Fruit fly (Drosophila melanogaster) whole organism, embryonic: ENCODE results near the gene CG10343.

Source experiments
- Asciz ChIP-seq: fragments of 200-800 bp; sonication (Bioruptor generic); optimal IDR thresholded peaks from 2 replicates; lab custom pipeline; 2017; ENCODE audit warnings: missing biosample characterization, mild to moderate bottlenecking, missing genetic modification characterization, missing genetic modification reagents
- Bgb ChIP-seq: fragments of 200-800 bp; sonication (Bioruptor generic); IDR thresholded peaks from 2 replicates; pipeline ENCODE4 v1.3.6; 2022; ENCODE audit warnings: missing biosample characterization, missing genetic modification characterization; ENCODE audit not compliant: partially characterized antibody
- CG12236 ChIP-seq: fragments of 200-800 bp; sonication (Bioruptor generic); optimal IDR thresholded peaks from 2 replicates; lab custom pipeline; 2016; ENCODE audit warnings: missing biosample characterization, missing genetic modification characterization
- CG13287 ChIP-seq: fragments of 200-800 bp; sonication (Bioruptor generic); IDR thresholded peaks from 2 replicates; pipeline ENCODE4 v1.3.6; 2022; ENCODE audit warnings: missing biosample characterization, missing genetic modification characterization; ENCODE audit not compliant: partially characterized antibody
- CG14710 ChIP-seq: fragments of 200-800 bp; sonication (Bioruptor generic); optimal IDR thresholded peaks from 3 replicates; lab custom pipeline; 2019; ENCODE audit warnings: missing biosample characterization, mild to moderate bottlenecking, missing genetic modification characterization, moderate library complexity
- CG15514 ChIP-seq: fragments of 200-800 bp; sonication (Bioruptor generic); optimal IDR thresholded peaks from 3 replicates; lab custom pipeline; 2017; ENCODE audit warnings: missing biosample characterization, missing genetic modification characterization, mild to moderate bottlenecking, moderate library complexity, missing genetic modification reagents
- CG15601 ChIP-seq: fragments of 200-800 bp; sonication (Bioruptor generic); optimal IDR thresholded peaks from 3 replicates; lab custom pipeline; 2019; ENCODE audit warnings: missing biosample characterization, mild to moderate bottlenecking, missing genetic modification characterization, moderate library complexity
- CG1602 ChIP-seq: fragments of 200-800 bp; sonication (Bioruptor generic); optimal IDR thresholded peaks from 3 replicates; lab custom pipeline; 2016; ENCODE audit warnings: missing biosample characterization, missing genetic modification characterization
- CG16813 ChIP-seq: fragments of 200-800 bp; sonication (Bioruptor generic); IDR thresholded peaks from 3 replicates; pipeline ENCODE4 v1.3.6; 2022; ENCODE audit warnings: missing biosample characterization, missing genetic modification characterization; ENCODE audit not compliant: partially characterized antibody
- CG18011 ChIP-seq: fragments of 200-800 bp; sonication (Bioruptor generic); optimal IDR thresholded peaks from 2 replicates; lab custom pipeline; 2017; ENCODE audit warnings: missing biosample characterization, missing genetic modification characterization, mild to moderate bottlenecking, moderate library complexity, missing genotype
- CG34224 ChIP-seq: fragments of 200-800 bp; sonication (Bioruptor generic); IDR thresholded peaks from 3 replicates; pipeline ENCODE4 v1.3.6; 2022; ENCODE audit warnings: missing biosample characterization, missing genetic modification characterization; ENCODE audit not compliant: partially characterized antibody
- CG7372 ChIP-seq: fragments of 200-800 bp; sonication (Bioruptor generic); IDR thresholded peaks from 2 replicates; pipeline ENCODE4 v1.3.6; 2022; ENCODE audit warnings: missing biosample characterization, missing genetic modification characterization
- CG7963 ChIP-seq: fragments of 200-800 bp; sonication (Bioruptor generic); IDR thresholded peaks from 3 replicates; pipeline ENCODE4 v1.3.6; 2022; ENCODE audit warnings: missing biosample characterization, missing genetic modification characterization; ENCODE audit not compliant: partially characterized antibody
- CG8290 ChIP-seq, 3 experiments: fragments of 200-800 bp; sonication (Bioruptor generic); optimal IDR thresholded peaks; 2 replicates each; lab custom pipeline; 2016 to 2019; ENCODE audit warnings: missing biosample characterization in 3 of 3, missing genetic modification characterization in 3 of 3, mild to moderate bottlenecking in 2 of 3, moderate library complexity in 1 of 3
- Dfd ChIP-seq, 2 experiments: fragments of >200 bp; optimal IDR thresholded peaks; 2 replicates each; lab custom pipeline; 2017; ENCODE audit warnings: missing biosample characterization in 2 of 2, missing genetic modification characterization in 2 of 2
- Dll ChIP-seq: fragments of 200-800 bp; sonication (Bioruptor generic); IDR thresholded peaks from 4 replicates; pipeline ENCODE4 v1.3.6; 2022; ENCODE audit warnings: missing biosample characterization, missing genetic modification characterization; ENCODE audit not compliant: partially characterized antibody
- E2f1 ChIP-seq: fragments of 200-800 bp; sonication (Bioruptor generic); IDR thresholded peaks from 2 replicates; pipeline ENCODE4 v1.3.6; 2022; ENCODE audit warnings: missing biosample characterization, missing genetic modification characterization
- Ets97D ChIP-seq: fragments of 200-800 bp; sonication (Bioruptor generic); optimal IDR thresholded peaks from 3 replicates; lab custom pipeline; 2016; ENCODE audit warnings: missing biosample characterization, missing genetic modification characterization
- Fer3 ChIP-seq: fragments of 200-800 bp; sonication (Bioruptor generic); optimal IDR thresholded peaks from 2 replicates; lab custom pipeline; 2018; ENCODE audit warnings: missing biosample characterization, mild to moderate bottlenecking, missing genetic modification characterization, moderate library complexity
- HmgD ChIP-seq: fragments of 200-800 bp; sonication (Bioruptor generic); optimal IDR thresholded peaks from 3 replicates; lab custom pipeline; 2016; ENCODE audit warnings: missing biosample characterization, missing genetic modification characterization
- Jarid2 ChIP-seq: fragments of 200-800 bp; sonication (Bioruptor generic); optimal IDR thresholded peaks from 3 replicates; lab custom pipeline; 2017; ENCODE audit warnings: mild to moderate bottlenecking, missing biosample characterization, missing genetic modification reagents, missing genetic modification characterization
- Kr ChIP-seq: fragments of 200-800 bp; sonication (Bioruptor generic); optimal IDR thresholded peaks from 2 replicates; lab custom pipeline; 2017; ENCODE audit warnings: missing biosample characterization, mild to moderate bottlenecking, missing genetic modification characterization
- MBD-R2 ChIP-seq: fragments of 200-800 bp; sonication (Bioruptor generic); IDR thresholded peaks from 2 replicates; pipeline ENCODE4 v1.3.6; 2022; ENCODE audit warnings: missing biosample characterization, missing genetic modification characterization
- Myb ChIP-seq: fragments of 200-800 bp; sonication (Bioruptor generic); optimal IDR thresholded peaks from 2 replicates; lab custom pipeline; 2016; ENCODE audit warnings: missing biosample characterization, missing genetic modification characterization
- Rfx ChIP-seq: fragments of 200-800 bp; sonication (Bioruptor generic); IDR thresholded peaks from 2 replicates; pipeline ENCODE4 v1.3.6; 2022; ENCODE audit warnings: missing biosample characterization, missing genetic modification characterization
- Scr ChIP-seq: fragments of 200-800 bp; sonication (Bioruptor generic); IDR thresholded peaks from 2 replicates; pipeline ENCODE4 v1.3.6; 2022; ENCODE audit warnings: missing biosample characterization, missing genetic modification characterization; ENCODE audit not compliant: partially characterized antibody
- Sry-β ChIP-seq: fragments of 200-800 bp; sonication (Bioruptor generic); optimal IDR thresholded peaks from 2 replicates; lab custom pipeline; 2018; ENCODE audit warnings: missing biosample characterization, mild to moderate bottlenecking, missing genetic modification characterization, moderate library complexity
- YL-1 ChIP-seq: fragments of 200-800 bp; sonication (Bioruptor generic); optimal IDR thresholded peaks from 3 replicates; lab custom pipeline; 2017; ENCODE audit warnings: missing biosample characterization, mild to moderate bottlenecking, missing genetic modification characterization
- aop ChIP-seq: fragments of 200-800 bp; sonication (Bioruptor generic); IDR thresholded peaks from 2 replicates; pipeline ENCODE4 v1.3.6; 2022; ENCODE audit warnings: missing biosample characterization, missing genetic modification characterization
- ato ChIP-seq: fragments of 200-800 bp; sonication (Bioruptor generic); IDR thresholded peaks from 2 replicates; pipeline ENCODE4 v1.3.6; 2022; ENCODE audit warnings: missing biosample characterization, missing genetic modification characterization; ENCODE audit not compliant: partially characterized antibody
- bbx ChIP-seq: fragments of 200-800 bp; sonication (Bioruptor generic); IDR thresholded peaks from 2 replicates; pipeline ENCODE4 v1.3.6; 2022; ENCODE audit warnings: missing biosample characterization, missing genetic modification characterization; ENCODE audit not compliant: partially characterized antibody
- chn ChIP-seq: fragments of 200-800 bp; sonication (Bioruptor generic); optimal IDR thresholded peaks from 2 replicates; lab custom pipeline; 2016; ENCODE audit warnings: missing biosample characterization, missing genetic modification characterization
- gce ChIP-seq: fragments of 200-800 bp; sonication (Bioruptor generic); IDR thresholded peaks from 3 replicates; pipeline ENCODE4 v1.3.6; 2022; ENCODE audit warnings: missing biosample characterization, missing genetic modification characterization
- gt ChIP-seq: fragments of 200-800 bp; sonication (Bioruptor generic); IDR thresholded peaks from 2 replicates; pipeline ENCODE4 v1.3.6; 2022; ENCODE audit warnings: missing biosample characterization, missing genetic modification characterization
- hbn ChIP-seq: fragments of 200-800 bp; sonication (Bioruptor generic); IDR thresholded peaks from 2 replicates; pipeline ENCODE4 v1.3.6; 2022; ENCODE audit warnings: missing biosample characterization, missing genetic modification characterization; ENCODE audit not compliant: partially characterized antibody
- inv ChIP-seq: fragments of 200-800 bp; sonication (Bioruptor generic); IDR thresholded peaks from 2 replicates; pipeline ENCODE4 v1.3.6; 2022; ENCODE audit warnings: missing biosample characterization, missing genetic modification characterization; ENCODE audit not compliant: partially characterized antibody
- nerfin-1 ChIP-seq: fragments of 200-800 bp; sonication (Bioruptor generic); optimal IDR thresholded peaks from 3 replicates; lab custom pipeline; 2019; ENCODE audit warnings: missing biosample characterization, mild to moderate bottlenecking, missing genetic modification characterization, moderate library complexity
- nom ChIP-seq: fragments of 200-800 bp; sonication (Bioruptor generic); optimal IDR thresholded peaks from 2 replicates; lab custom pipeline; 2017; ENCODE audit warnings: missing biosample characterization, missing genetic modification characterization, mild to moderate bottlenecking, moderate library complexity, missing genetic modification reagents
- pho ChIP-seq: fragments of 200-800 bp; sonication (Bioruptor generic); optimal IDR thresholded peaks from 2 replicates; lab custom pipeline; 2016; ENCODE audit warnings: missing biosample characterization, missing genetic modification characterization
- phol ChIP-seq: fragments of 200-800 bp; sonication (Bioruptor generic); optimal IDR thresholded peaks from 3 replicates; lab custom pipeline; 2018; ENCODE audit warnings: missing biosample characterization, mild to moderate bottlenecking, missing genetic modification characterization, moderate library complexity
- pzg ChIP-seq: fragments of 200-800 bp; sonication (Bioruptor generic); optimal IDR thresholded peaks from 3 replicates; lab custom pipeline; 2018; ENCODE audit warnings: missing biosample characterization, mild to moderate bottlenecking, missing genetic modification characterization, moderate library complexity
- repo ChIP-seq: fragments of 200-800 bp; sonication (Bioruptor generic); optimal IDR thresholded peaks from 2 replicates; lab custom pipeline; 2016; ENCODE audit warnings: missing biosample characterization, missing genetic modification characterization
- row ChIP-seq: fragments of 200-800 bp; sonication (Bioruptor generic); IDR thresholded peaks from 3 replicates; pipeline ENCODE4 v1.3.6; 2022; ENCODE audit warnings: missing biosample characterization, missing genetic modification characterization
- slp2 ChIP-seq: fragments of 200-800 bp; sonication (Bioruptor generic); optimal IDR thresholded peaks from 2 replicates; lab custom pipeline; 2016; ENCODE audit warnings: missing biosample characterization, missing genetic modification characterization
- sna ChIP-seq: fragments of 200-800 bp; sonication (Bioruptor generic); IDR thresholded peaks from 2 replicates; pipeline ENCODE4 v1.3.6; 2022; ENCODE audit warnings: missing biosample characterization, missing genetic modification characterization; ENCODE audit not compliant: partially characterized antibody
- unc-4 ChIP-seq: fragments of 200-800 bp; sonication (Bioruptor generic); IDR thresholded peaks from 2 replicates; pipeline ENCODE4 v1.3.6; 2022; ENCODE audit warnings: missing biosample characterization, missing genetic modification characterization; ENCODE audit not compliant: partially characterized antibody
- wdn ChIP-seq: fragments of 200-800 bp; sonication (Bioruptor generic); IDR thresholded peaks from 2 replicates; pipeline ENCODE4 v1.3.6; 2022; ENCODE audit warnings: missing biosample characterization, missing genetic modification characterization
- zen2 ChIP-seq: fragments of 200-800 bp; sonication (Bioruptor generic); IDR thresholded peaks from 3 replicates; pipeline ENCODE4 v1.3.6; 2022; ENCODE audit warnings: missing biosample characterization, missing genetic modification characterization; ENCODE audit not compliant: partially characterized antibody

Gene CG10343

DNA sequence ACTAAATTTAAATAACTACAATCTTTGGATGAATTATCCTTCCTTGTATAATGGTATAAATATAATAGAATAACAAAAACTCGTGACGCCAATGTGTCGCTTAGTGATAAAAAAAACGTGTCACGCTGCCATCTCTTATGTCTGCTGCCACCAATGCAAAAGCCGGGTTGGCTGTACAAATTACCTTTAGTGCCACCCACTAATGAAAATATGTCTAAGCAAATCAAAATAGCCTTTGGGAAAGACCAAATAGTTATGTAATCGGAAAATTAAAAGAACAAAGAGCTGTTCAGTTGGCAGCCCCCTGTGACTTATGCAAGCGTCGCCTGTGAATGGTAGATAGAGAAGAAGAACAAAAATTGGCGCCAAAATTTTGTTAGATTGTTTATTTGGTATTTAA lies 13.9 kb upstream of the CG10343 start, which contains the start of gene CG10336 (continued):
- no peak for TF ChIP-seq chn (GFP tag; lab: Kevin White, UChicago)
- TF ChIP-seq YL-1 (GFP tag; lab: Kevin White, UChicago): peak; percentile 60
- TF ChIP-seq HmgD: no peak
- TF ChIP-seq gt (GFP tag; lab: Robert Waterston, UW): no peak
- no peak for TF ChIP-seq CG1602 (GFP tag; lab: Kevin White, UChicago)
- no peak for TF ChIP-seq aop (GFP tag; lab: Robert Waterston, UW)
- TF ChIP-seq CG14710 (tag; lab: Kevin White, UChicago): peak; percentile 21
- no peak for TF ChIP-seq nom (GFP tag; lab: Kevin White, UChicago)
- no peak for TF ChIP-seq CG8290 (GFP tag; optimal IDR thresholded peaks at IDR 0.05; lab: Kevin White, UChicago)
- peak in 1 of 2 experiments; percentile 1 for TF ChIP-seq CG8290 (tag; optimal IDR thresholded peaks at IDR 0.05; lab: Kevin White, UChicago)
- no peak for TF ChIP-seq pho (GFP tag; lab: Kevin White, UChicago)
- peak; percentile 55 for TF ChIP-seq CG15514 (GFP tag; lab: Kevin White, UChicago)
- peak; percentile 50 for TF ChIP-seq phol (tag; lab: Kevin White, UChicago)
- TF ChIP-seq inv (GFP tag; lab: Robert Waterston, UW): peak; percentile 61
- no peak for TF ChIP-seq CG12236 (GFP tag; lab: Kevin White, UChicago)
- peak; percentile 67 for TF ChIP-seq pzg (GFP tag; lab: Kevin White, UChicago)
- TF ChIP-seq bbx: peak; percentile 42; the same call in 1 of the 2 replicates
- TF ChIP-seq zen2 (GFP tag; lab: Robert Waterston, UW): peak; percentile 57; the same call in 1 of the 3 replicates
- TF ChIP-seq CG18011: no peak
- TF ChIP-seq Sry-β: peak; percentile 53
- no peak for TF ChIP-seq Fer3 (tag; lab: Kevin White, UChicago)
- TF ChIP-seq Kr (GFP tag; lab: Kevin White, UChicago): no peak
- peak; percentile 39; the same call in 1 of the 2 replicates for TF ChIP-seq unc-4 (GFP tag; lab: Robert Waterston, UW)
- no peak for TF ChIP-seq Asciz
- no peak for TF ChIP-seq wdn
- TF ChIP-seq nerfin-1: no peak
- no peak for TF ChIP-seq gce (GFP tag; lab: Robert Waterston, UW)
- no peak for TF ChIP-seq repo (GFP tag; lab: Kevin White, UChicago)
- peak; percentile 93 for TF ChIP-seq E2f1 (GFP tag; lab: Robert Waterston, UW)
- no peak for TF ChIP-seq Jarid2 (GFP tag; lab: Kevin White, UChicago)
- peak; percentile 38 for TF ChIP-seq sna (GFP tag; lab: Robert Waterston, UW)
- TF ChIP-seq CG34224 (GFP tag; lab: Robert Waterston, UW): peak; percentile 47
- TF ChIP-seq Dll (GFP tag; lab: Robert Waterston, UW): peak; percentile 75
- no peak for TF ChIP-seq Dfd (GFP tag; optimal IDR thresholded peaks at IDR 0.05; lab: Kevin White, UChicago)
- TF ChIP-seq Bgb (GFP tag; lab: Robert Waterston, UW): peak; percentile 19; the same call in 1 of the 2 replicates
- peak; percentile 61 for TF ChIP-seq Scr (GFP tag; lab: Robert Waterston, UW)
- peak; percentile 59 for TF ChIP-seq hbn (GFP tag; lab: Robert Waterston, UW)
- TF ChIP-seq CG15601 (tag; lab: Kevin White, UChicago): no peak
- TF ChIP-seq slp2 (GFP tag; lab: Kevin White, UChicago): no peak
- 0 out of 2 replicates have a peak, but pooled peaks have one; percentile 25 for TF ChIP-seq ato (GFP tag; lab: Robert Waterston, UW)
- TF ChIP-seq CG7963 (GFP tag; lab: Robert Waterston, UW): 0 out of 3 replicates have a peak, but pooled peaks have one; percentile 30
- TF ChIP-seq Ets97D (GFP tag; lab: Kevin White, UChicago): peak; percentile 9
- no peak for TF ChIP-seq Myb (GFP tag; lab: Kevin White, UChicago)
- peak; percentile 18; the same call in 1 of the 2 replicates for TF ChIP-seq Rfx (GFP tag; lab: Robert Waterston, UW)
- peak; percentile 74 for TF ChIP-seq row (GFP tag; lab: Robert Waterston, UW)
- peak; percentile 49 for TF ChIP-seq CG16813 (GFP tag; lab: Robert Waterston, UW)
- no peak for TF ChIP-seq CG7372 (GFP tag; lab: Robert Waterston, UW)
- TF ChIP-seq MBD-R2 (GFP tag; lab: Robert Waterston, UW): peak; percentile 74
- peak; percentile 60 for TF ChIP-seq CG13287 (GFP tag; lab: Robert Waterston, UW)
